Fruit fly (Drosophila melanogaster): Measurements from ENCODE around the gene ValRS-m.

The ValRS-m gene

DNA sequence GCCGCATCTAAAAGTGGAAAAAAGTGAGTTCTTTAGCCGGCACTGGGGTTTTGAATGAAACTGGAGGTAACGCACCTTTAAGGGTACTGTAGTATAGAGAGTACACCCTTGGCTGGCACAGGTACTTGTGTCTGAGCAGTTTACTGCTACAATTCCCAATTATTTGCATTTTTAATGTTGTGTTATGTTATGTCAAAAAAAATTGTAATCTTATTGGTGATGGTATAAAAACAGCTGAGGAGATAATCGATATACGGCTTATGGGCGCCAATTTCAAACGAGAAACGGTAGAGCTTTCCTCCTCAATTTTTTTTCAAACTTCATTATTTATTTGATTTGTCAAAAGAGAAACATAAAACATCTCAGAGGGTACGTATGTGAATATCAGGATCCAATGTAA, at the start of gene ValRS-m:
ValRS-m (minus strand) TSS at position 312 of the 400 bp plus-strand sequence.
- TF ChIP-seq Jra (GFP tag; optimal IDR thresholded peaks at IDR 0.05) (no peak), foxo (GFP tag; optimal IDR thresholded peaks at IDR 0.05) (no peak), dl (GFP tag; optimal IDR thresholded peaks at IDR 0.05; ENCODE audit: insufficient read depth in 1 of 2, partially characterized antibody in 2 of 2) (no peak), ey (GFP tag; optimal IDR thresholded peaks at IDR 0.05) (no peak), woc (GFP tag; optimal IDR thresholded peaks at IDR 0.05) (no peak), pan (optimal IDR thresholded peaks at IDR 0.05) (no peak), Mio (GFP tag; optimal IDR thresholded peaks at IDR 0.05) (no peak), OdsH (GFP tag; optimal IDR thresholded peaks at IDR 0.05) (no peak), sv (GFP tag; optimal IDR thresholded peaks at IDR 0.05) (no peak), Hr78 (GFP tag; optimal IDR thresholded peaks at IDR 0.05) (no peak)

DNA sequence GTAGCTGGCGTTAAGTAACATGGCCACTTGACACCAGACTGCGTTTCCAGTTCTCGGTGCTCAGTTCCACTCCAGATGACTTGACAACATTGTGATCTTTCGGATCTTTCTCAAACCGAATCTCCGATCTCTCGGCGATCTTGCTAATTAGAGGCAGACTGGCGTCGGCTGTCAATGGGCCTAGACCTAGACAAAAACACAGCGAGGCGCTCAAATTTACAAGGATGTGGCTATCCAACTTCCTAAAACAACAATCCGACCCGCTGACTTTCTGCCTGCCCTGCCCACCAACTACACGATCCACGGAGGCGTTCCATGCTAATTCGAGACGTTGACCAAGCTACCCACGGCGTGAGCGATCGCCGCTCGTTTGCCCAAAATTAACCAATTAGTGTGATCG, 49.2 kb upstream of the ValRS-m start:
- TF ChIP-seq Vsx2 (GFP tag; optimal IDR thresholded peaks at IDR 0.05; ENCODE audit: partially characterized antibody) (no peak), Abd-B (GFP tag; optimal IDR thresholded peaks at IDR 0.05) (no peak), Hr83 (GFP tag; optimal IDR thresholded peaks at IDR 0.05; ENCODE audit: poor library complexity, severe bottlenecking) (no peak), usp (GFP tag; optimal IDR thresholded peaks at IDR 0.05) (no peak), fru (GFP tag; optimal IDR thresholded peaks at IDR 0.05) (no peak), ey (GFP tag; optimal IDR thresholded peaks at IDR 0.05) (no peak), woc (GFP tag; optimal IDR thresholded peaks at IDR 0.05) (no peak), dmrt93B (GFP tag; optimal IDR thresholded peaks at IDR 0.05) (no peak), Hr78 (GFP tag; optimal IDR thresholded peaks at IDR 0.05) (no peak), GATAd (GFP tag; optimal IDR thresholded peaks at IDR 0.05) (no peak), jim (GFP tag; optimal IDR thresholded peaks at IDR 0.05) (no peak), pan (optimal IDR thresholded peaks at IDR 0.05) (no peak), HLH106 (tag; optimal IDR thresholded peaks at IDR 0.05) (no peak)

DNA sequence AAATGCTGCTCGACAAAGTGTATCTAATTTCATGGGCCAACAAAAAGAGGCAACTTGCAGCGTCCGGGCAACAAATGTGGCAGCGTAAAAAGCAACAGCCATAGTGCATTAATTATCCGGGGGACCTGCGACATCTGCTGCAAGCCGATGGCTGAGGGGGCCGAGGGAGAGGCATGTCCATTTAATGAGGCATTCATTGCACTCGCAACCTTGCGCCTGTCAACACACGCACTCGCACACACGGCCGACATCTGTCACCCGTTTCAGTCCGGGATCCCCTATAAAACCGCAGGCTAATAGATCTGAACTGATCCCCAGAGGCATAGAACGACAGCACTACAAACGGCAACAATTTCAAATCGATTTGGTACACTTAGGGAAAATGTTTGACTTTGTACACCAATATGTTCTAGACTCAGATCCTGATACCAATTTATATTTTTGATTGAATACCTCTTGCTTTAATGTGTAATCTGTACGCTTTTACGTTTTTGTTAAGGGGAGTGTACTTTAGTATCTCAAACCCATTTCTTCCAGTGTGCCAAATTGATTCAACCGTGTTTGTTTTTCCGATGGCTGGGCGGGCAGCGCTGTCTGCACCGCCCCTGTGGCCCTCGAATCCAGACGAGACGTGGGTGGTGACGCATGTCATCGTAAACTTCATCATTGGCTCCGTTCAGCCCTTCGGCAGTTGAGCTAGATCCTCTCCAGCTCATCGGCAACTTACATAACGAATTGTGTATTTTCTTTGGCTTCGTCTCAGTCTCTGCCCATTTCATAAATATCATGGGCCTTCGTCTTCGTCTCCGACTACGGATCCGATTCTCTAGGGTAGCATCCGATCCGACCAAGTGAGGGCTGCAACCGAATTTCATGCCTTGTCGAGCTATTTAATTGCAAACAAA, 47.2 kb upstream of the ValRS-m start:
- TF ChIP-seq sv (GFP tag; optimal IDR thresholded peaks at IDR 0.05) (peak; percentile 65), ey (GFP tag; optimal IDR thresholded peaks at IDR 0.05) (no peak)

DNA sequence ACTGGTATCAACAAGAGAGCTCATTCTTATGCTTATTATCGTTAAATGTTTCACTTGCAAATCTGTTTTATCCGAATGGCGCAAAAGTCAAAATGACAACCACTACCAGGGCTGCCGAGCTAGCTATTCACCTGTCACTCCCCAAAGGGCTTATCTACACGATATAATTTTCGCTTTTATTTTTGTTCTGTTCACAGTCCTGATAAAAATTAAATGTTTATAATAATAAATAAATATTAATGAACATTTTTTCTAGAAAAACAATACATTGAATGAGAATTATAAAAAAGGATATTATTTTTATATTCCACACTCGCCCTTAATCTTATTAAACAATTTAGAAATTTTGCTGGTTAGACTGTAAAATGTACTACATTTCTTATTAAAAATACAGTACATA, 45.2 kb upstream of the ValRS-m start, which contains the start of gene CG5194:
CG5194 (minus strand) TSS at position 101 of the 400 bp plus-strand sequence.
- no peak for TF ChIP-seq OdsH (GFP tag; optimal IDR thresholded peaks at IDR 0.05)
- TF ChIP-seq CrebA (GFP tag; optimal IDR thresholded peaks at IDR 0.05; ENCODE audit: borderline replicate concordance) = no peak
- no peak for TF ChIP-seq Dfd (GFP tag; optimal IDR thresholded peaks at IDR 0.05)
- no peak for TF ChIP-seq Hr78 (GFP tag; optimal IDR thresholded peaks at IDR 0.05)

DNA sequence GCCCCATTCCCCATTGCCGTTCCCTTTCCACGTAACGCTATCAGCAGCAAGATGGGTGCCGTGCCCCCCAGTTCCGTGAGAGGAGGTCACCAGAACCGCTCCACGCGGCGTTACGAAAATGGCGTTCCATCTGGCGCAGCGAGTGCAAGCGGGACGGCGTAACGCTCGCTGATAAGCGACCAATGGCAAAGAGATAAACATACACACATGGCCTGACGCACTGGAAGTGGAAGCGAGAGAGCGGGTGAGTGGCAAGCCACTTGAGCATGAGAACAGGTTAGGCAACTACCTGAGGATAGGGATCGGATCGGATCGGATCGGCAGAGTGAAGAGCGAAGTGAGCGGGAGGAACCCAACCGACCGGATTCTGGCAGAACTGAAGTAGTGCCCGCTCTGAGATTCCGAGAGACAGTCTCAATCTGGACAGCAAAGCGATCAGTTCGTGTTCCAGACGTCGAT, 40.2 kb upstream of the ValRS-m start, which contains the start of gene Doc3:
Doc3 (plus strand) TSS at position 409 of the 459 bp plus-strand sequence.
- no peak for TF ChIP-seq rgr (GFP tag; optimal IDR thresholded peaks at IDR 0.05)
- no peak for TF ChIP-seq Hr78 (GFP tag; optimal IDR thresholded peaks at IDR 0.05)
- peak; percentile 93 for TF ChIP-seq Dif (GFP tag; optimal IDR thresholded peaks at IDR 0.05; ENCODE audit: partially characterized antibody)
- no peak for TF ChIP-seq Sp1 (GFP tag; optimal IDR thresholded peaks at IDR 0.05)
- TF ChIP-seq OdsH (GFP tag; optimal IDR thresholded peaks at IDR 0.05) = no peak
- TF ChIP-seq dl (GFP tag; optimal IDR thresholded peaks at IDR 0.05; ENCODE audit: insufficient read depth in 1 of 2, partially characterized antibody in 2 of 2) = peak; percentile 40 to 70
- TF ChIP-seq Rel (GFP tag; optimal IDR thresholded peaks at IDR 0.05) = no peak
- peak; percentile 11 for TF ChIP-seq Rel (tag; optimal IDR thresholded peaks at IDR 0.05)
- TF ChIP-seq Jra (GFP tag; optimal IDR thresholded peaks at IDR 0.05) = no peak
- TF ChIP-seq Vsx2 (GFP tag; optimal IDR thresholded peaks at IDR 0.05; ENCODE audit: partially characterized antibody) = peak; percentile 95
- no peak for TF ChIP-seq Myc (optimal IDR thresholded peaks at IDR 0.05)
- no peak for TF ChIP-seq fru (GFP tag; optimal IDR thresholded peaks at IDR 0.05)

DNA sequence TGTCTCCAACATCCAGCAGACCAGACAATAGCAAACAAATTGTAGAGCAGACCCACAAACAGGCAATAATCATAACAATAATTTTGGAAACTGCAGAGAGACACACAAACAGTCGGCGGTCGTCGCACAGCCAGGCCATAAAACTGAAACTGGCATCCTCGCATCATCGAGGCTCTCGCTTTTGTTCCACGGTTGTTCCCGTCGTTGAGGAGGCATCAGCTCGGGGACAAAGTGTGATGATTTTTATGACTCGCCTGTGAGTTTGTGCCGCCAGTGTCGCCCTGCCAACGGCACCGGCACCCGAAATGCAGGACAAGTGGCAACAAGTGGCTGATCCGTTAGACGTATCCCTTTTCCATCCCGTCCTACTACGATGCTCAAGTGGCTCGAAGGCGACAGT, 38.8 kb upstream of the ValRS-m start:
- TF ChIP-seq Myc (optimal IDR thresholded peaks at IDR 0.05) (no peak), h (GFP tag; optimal IDR thresholded peaks at IDR 0.05) (no peak), Mio (GFP tag; optimal IDR thresholded peaks at IDR 0.05) (no peak), ey (GFP tag; optimal IDR thresholded peaks at IDR 0.05) (no peak), br (GFP tag; optimal IDR thresholded peaks at IDR 0.05) (no peak), CG9705 (GFP tag; optimal IDR thresholded peaks at IDR 0.05) (no peak), Dfd (GFP tag; optimal IDR thresholded peaks at IDR 0.05) (no peak), Rel (GFP tag; optimal IDR thresholded peaks at IDR 0.05) (no peak), Rel (tag; optimal IDR thresholded peaks at IDR 0.05) (no peak)

Measured in whole organism, wandering third instar larva.